Worm (Caenorhabditis elegans) whole organism, midembryonic: ENCODE results near the gene mrp-7.

Source experiments
- T22C8.4 ChIP-seq: fragments of 200-800 bp; sonication (Bioruptor generic); IDR thresholded peaks from 2 replicates; pipeline ENCODE4 v1.3.6; 2022; ENCODE audit warnings: missing genetic modification characterization, missing compliant biosample characterization
- flt-1 ChIP-seq: fragments of 200-800 bp; sonication (Bioruptor generic); IDR thresholded peaks from 2 replicates; pipeline ENCODE4 v1.3.6; 2022; ENCODE audit warnings: missing genetic modification characterization, missing compliant biosample characterization
- med-1 ChIP-seq: sonication (generic microtip); optimal IDR thresholded peaks from 2 replicates; lab custom pipeline; 2017; ENCODE audit warnings: missing genetic modification characterization, mild to moderate bottlenecking, missing compliant biosample characterization, antibody characterized with exemption, missing genetic modification reagents; ENCODE audit not compliant: insufficient read depth
- ref-1 ChIP-seq: fragments of 200-800 bp; sonication (Bioruptor generic); conservative IDR thresholded peaks from 2 replicates; pipeline ENCODE4 v1.3.6; 2022; ENCODE audit warnings: missing genetic modification reagents, missing genetic modification characterization, missing compliant biosample characterization
- tab-1 ChIP-seq: fragments of 200-800 bp; sonication (Bioruptor generic); IDR thresholded peaks from 2 replicates; pipeline ENCODE4 v1.3.6; 2022; ENCODE audit warnings: missing genetic modification characterization, missing compliant biosample characterization
- ztf-29 ChIP-seq: fragments of 200-800 bp; sonication (Bioruptor generic); IDR thresholded peaks from 2 replicates; pipeline ENCODE4 v1.3.6; 2022; ENCODE audit warnings: missing genetic modification reagents, missing genetic modification characterization, missing compliant biosample characterization

DNA sequence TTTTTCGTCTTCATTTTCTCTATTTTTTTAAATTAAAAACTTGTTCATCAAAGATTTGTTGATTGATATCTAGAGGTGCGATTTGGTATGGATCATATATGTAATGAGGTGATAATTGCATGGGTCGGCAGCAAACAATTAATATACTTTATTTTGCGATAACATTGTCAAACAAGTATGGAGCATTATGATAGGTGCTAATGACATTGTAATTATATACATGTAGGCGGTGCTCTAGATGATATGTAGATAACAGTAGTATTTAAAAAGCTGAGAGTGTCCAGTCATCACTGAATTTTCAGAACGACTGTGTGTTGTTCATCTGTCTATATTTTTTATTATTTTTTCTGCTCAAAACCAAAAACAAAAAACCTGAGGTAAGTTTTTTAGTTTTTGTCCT lies 55.6 kb downstream of the mrp-7 start, which contains the start of gene Y116F11A.1:
- no peak for TF ChIP-seq med-1 (GFP tag; lab: Kevin White, UChicago)
- TF ChIP-seq T22C8.4 (GFP tag; lab: Robert Waterston, UW) = no peak
- no peak for TF ChIP-seq flt-1 (GFP tag; lab: Robert Waterston, UW)
- no peak for TF ChIP-seq tab-1 (GFP tag; lab: Robert Waterston, UW)
- TF ChIP-seq ref-1 (GFP tag; lab: Robert Waterston, UW) = no peak
- no peak for TF ChIP-seq ztf-29 (GFP tag; lab: Robert Waterston, UW)
